Worm (Caenorhabditis elegans) whole organism, L2 larva: ENCODE results near the gene flh-3.
"Not testable (repeated sequence)": the region's sequence is repeated elsewhere in the genome, so short reads cannot be mapped to it uniquely, and the experiment has no call there.

Source experiments
- ama-1 ChIP-seq: fragments of 150-350 bp; optimal IDR thresholded peaks from 2 replicates; lab custom pipeline; 2018; ENCODE audit warnings: inconsistent platforms
- nhr-6 ChIP-seq: fragments of 150-350 bp; optimal IDR thresholded peaks from 2 replicates; lab custom pipeline; 2014; ENCODE audit warnings: missing biosample characterization, missing genetic modification characterization

- not testable (repeated sequence) for TF ChIP-seq ama-1, nhr-6
Measured at ce11 chrIV:9286305-9286704, 16.4 kb downstream of the flh-3 start, which contains the start of gene nhr-267.
